Fruit fly (Drosophila melanogaster): ENCODE data around the gene CG10337.

dm6 chr2L:19548158-19548557 lies 1.4 kb upstream of the CG10337 start, which contains the start of gene Tep4:
- TF ChIP-seq CG34367 (tag; optimal IDR thresholded peaks at IDR 0.05), result no peak
- TF ChIP-seq Pif1B (GFP tag; optimal IDR thresholded peaks at IDR 0.05), result no peak
- TF ChIP-seq EcR (GFP tag; optimal IDR thresholded peaks at IDR 0.05), result peak; percentile 31
- TF ChIP-seq CG4496 (GFP tag; IDR thresholded peaks at IDR 0.05), result no peak
- no peak for TF ChIP-seq CG8301 (tag; optimal IDR thresholded peaks at IDR 0.05)
- no peak for TF ChIP-seq rn (GFP tag; IDR thresholded peaks at IDR 0.05)
- TF ChIP-seq Snoo (tag; optimal IDR thresholded peaks at IDR 0.05), result no peak
- no peak for TF ChIP-seq fd96Ca (GFP tag; IDR thresholded peaks at IDR 0.05)

Data from whole organism, pupa.